Fruit fly (Drosophila melanogaster): ENCODE data around the gene CG31624.

Gene CG31624

DNA sequence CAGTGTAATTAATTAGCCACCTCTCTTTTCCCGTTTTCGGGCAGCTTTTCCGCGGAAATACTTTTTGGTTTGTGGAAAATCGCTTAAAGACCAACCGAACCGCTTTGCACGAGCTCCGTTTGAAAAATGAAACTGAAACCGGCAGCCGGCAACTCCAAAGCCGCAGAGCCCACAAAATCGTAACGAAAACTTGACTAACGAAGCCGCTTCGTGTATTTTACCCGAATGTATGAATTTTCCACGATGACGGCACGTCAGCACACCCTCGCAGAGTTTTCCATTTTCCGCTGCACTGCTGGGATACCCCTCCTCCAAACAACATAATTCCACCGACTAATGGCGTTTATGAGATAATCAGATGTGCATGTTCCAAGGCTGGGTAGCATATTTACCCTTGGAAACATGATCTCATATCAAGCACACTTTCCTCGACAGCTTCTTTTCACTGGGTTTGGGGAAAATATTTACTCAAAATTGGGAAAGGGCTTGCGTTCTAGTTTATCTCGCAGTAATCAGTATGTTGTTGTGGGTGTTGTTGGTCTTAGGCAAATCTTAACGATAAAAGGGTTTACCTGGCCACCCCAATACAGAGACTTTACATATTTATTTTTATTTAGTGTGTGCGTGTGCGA is 1.4 kb downstream of the CG31624 start, which contains the start of gene Ret (continued):
- TF ChIP-seq CG4617 (GFP tag; optimal IDR thresholded peaks at IDR 0.05; ENCODE audit: borderline replicate concordance) (no peak), CG15696 (tag; optimal IDR thresholded peaks at IDR 0.05) (peak; percentile 35), CG10543 (GFP tag; optimal IDR thresholded peaks at IDR 0.05) (no peak), CG6813 (GFP tag; optimal IDR thresholded peaks at IDR 0.05) (peak; percentile 14), sob (GFP tag; IDR thresholded peaks at IDR 0.05) (no peak), nerfin-1 (tag; optimal IDR thresholded peaks at IDR 0.05) (peak; percentile 9), CG1529 (GFP tag; optimal IDR thresholded peaks at IDR 0.05) (peak; percentile 11), ato (GFP tag; IDR thresholded peaks at IDR 0.05; ENCODE audit: partially characterized antibody) (peak; percentile 14; the same call in 1 of the 2 replicates)

DNA sequence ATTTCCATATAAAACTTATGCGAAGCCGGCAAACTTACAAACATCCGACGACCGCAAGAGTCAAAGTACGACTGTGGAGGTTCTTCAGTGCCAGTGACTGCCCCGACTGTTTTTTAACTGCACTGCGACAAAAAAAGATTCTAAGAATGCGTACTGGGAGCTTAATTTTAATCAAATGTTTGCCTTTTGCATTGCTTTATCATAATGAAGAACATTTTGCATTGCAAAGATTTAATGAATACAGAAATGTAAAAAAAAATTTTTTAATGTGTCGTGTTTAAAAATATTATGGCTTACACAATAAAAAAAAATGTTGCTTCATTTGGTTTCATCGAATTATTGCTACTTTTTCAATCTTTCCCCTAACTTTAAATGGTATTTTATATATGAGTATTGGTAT is 3.0 kb downstream of the CG31624 start:
- TF ChIP-seq CG10462 (GFP tag; optimal IDR thresholded peaks at IDR 0.05) (no peak), gem (tag; optimal IDR thresholded peaks at IDR 0.05) (peak; percentile 6), Drgx (GFP tag; IDR thresholded peaks at IDR 0.05) (peak; percentile 62)

- TF ChIP-seq ham (GFP tag; IDR thresholded peaks at IDR 0.05) (no peak), run (tag; optimal IDR thresholded peaks at IDR 0.05) (no peak), schlank (tag; optimal IDR thresholded peaks at IDR 0.05) (no peak), Dref (GFP tag; IDR thresholded peaks at IDR 0.05) (no peak), CG18764 (GFP tag; optimal IDR thresholded peaks at IDR 0.05) (no peak), NFAT (GFP tag; IDR thresholded peaks at IDR 0.05) (no peak), CG34224 (GFP tag; IDR thresholded peaks at IDR 0.05; ENCODE audit: partially characterized antibody) (no peak), CG5245 (GFP tag; optimal IDR thresholded peaks at IDR 0.05) (no peak), zen (tag; optimal IDR thresholded peaks at IDR 0.05) (peak; percentile 33), CG15011 (GFP tag; optimal IDR thresholded peaks at IDR 0.05) (no peak), org-1 (GFP tag; optimal IDR thresholded peaks at IDR 0.05) (no peak), otp (GFP tag; IDR thresholded peaks at IDR 0.05) (no peak), CG4730 (GFP tag; IDR thresholded peaks at IDR 0.05) (no peak), CG4282 (GFP tag; optimal IDR thresholded peaks at IDR 0.05) (no peak), Sry-β (GFP tag; optimal IDR thresholded peaks at IDR 0.05) (no peak), btn (GFP tag; optimal IDR thresholded peaks at IDR 0.05) (no peak), ems (GFP tag; optimal IDR thresholded peaks at IDR 0.05) (no peak), D19A (tag; optimal IDR thresholded peaks at IDR 0.05) (peak; percentile 9), mirr (GFP tag; optimal IDR thresholded peaks at IDR 0.05) (no peak), CG13894 (tag; optimal IDR thresholded peaks at IDR 0.05) (no peak), CG2199 (GFP tag; IDR thresholded peaks at IDR 0.05) (no peak), disco-r (GFP tag; optimal IDR thresholded peaks at IDR 0.05) (no peak), CG7745 (tag; optimal IDR thresholded peaks at IDR 0.05) (no peak), CG1602 (GFP tag; optimal IDR thresholded peaks at IDR 0.05) (no peak), Dek (tag; optimal IDR thresholded peaks at IDR 0.05) (no peak), crol (GFP tag; IDR thresholded peaks at IDR 0.05) (no peak), MESR4 (GFP tag; optimal IDR thresholded peaks at IDR 0.05) (no peak), wek (GFP tag; optimal IDR thresholded peaks at IDR 0.05) (no peak), kah (GFP tag; optimal IDR thresholded peaks at IDR 0.05) (no peak), GATAe (GFP tag; conservative IDR thresholded peaks at IDR 0.05) (no peak), CHES-1-like (GFP tag; optimal IDR thresholded peaks at IDR 0.05) (no peak), jigr1 (GFP tag; IDR thresholded peaks at IDR 0.05) (no peak), nom (GFP tag; optimal IDR thresholded peaks at IDR 0.05) (no peak), CG10565 (GFP tag; optimal IDR thresholded peaks at IDR 0.05) (no peak), Trl (optimal IDR thresholded peaks at IDR 0.05) (no peak), Trl (GFP tag; optimal IDR thresholded peaks at IDR 0.05) (no peak), lab (GFP tag; optimal IDR thresholded peaks at IDR 0.05) (peak; percentile 10)
Observed at dm6 chr2L:21196511-21196910, 3.7 kb downstream of the CG31624 start.
